Fruit fly (Drosophila melanogaster): Measurements from ENCODE around the gene trp.

trp gene

dm6 chr3R:29875830-29876229 is 44.3 kb downstream of the trp start:
- peak; percentile 73 for TF ChIP-seq lz (GFP tag; optimal IDR thresholded peaks at IDR 0.05)
- no peak for TF ChIP-seq svp (GFP tag)
- peak; percentile 80 for TF ChIP-seq OdsH (GFP tag; optimal IDR thresholded peaks at IDR 0.05)
- peak; percentile 67 for TF ChIP-seq CG10669 (GFP tag; optimal IDR thresholded peaks at IDR 0.05)
- TF ChIP-seq esn (GFP tag; optimal IDR thresholded peaks at IDR 0.05): peak; percentile 82
- TF ChIP-seq CG11902 (GFP tag; optimal IDR thresholded peaks at IDR 0.05): peak; percentile 25
- TF ChIP-seq CG4318 (GFP tag; optimal IDR thresholded peaks at IDR 0.05): no peak
- no peak for TF ChIP-seq Eip93F (GFP tag; optimal IDR thresholded peaks at IDR 0.05)
- 0 out of 2 replicates have a peak, but pooled peaks have one; percentile 34 for TF ChIP-seq Gug (GFP tag; IDR thresholded peaks at IDR 0.05)
- TF ChIP-seq Blimp-1 (GFP tag; optimal IDR thresholded peaks at IDR 0.05): peak; percentile 7
- peak; percentile 84 for TF ChIP-seq CG6276 (GFP tag; optimal IDR thresholded peaks at IDR 0.05)
- peak; percentile 79 for TF ChIP-seq Met (GFP tag; optimal IDR thresholded peaks at IDR 0.05)
- peak; percentile 62 for TF ChIP-seq CG31627 (GFP tag; optimal IDR thresholded peaks at IDR 0.05)
- peak; percentile 49 for TF ChIP-seq CG3032 (tag; optimal IDR thresholded peaks at IDR 0.05)
- peak; percentile 96 for TF ChIP-seq Eip78C (GFP tag)
- no peak for TF ChIP-seq CG6854 (GFP tag; optimal IDR thresholded peaks at IDR 0.05)
- peak; percentile 71 for TF ChIP-seq Sox14 (GFP tag; optimal IDR thresholded peaks at IDR 0.05)
- TF ChIP-seq dsx (GFP tag; optimal IDR thresholded peaks at IDR 0.05; ENCODE audit: poor library complexity, severe bottlenecking): peak; percentile 21
- TF ChIP-seq CG10631 (GFP tag; optimal IDR thresholded peaks at IDR 0.05): peak; percentile 75
- TF ChIP-seq CG8119 (GFP tag; IDR thresholded peaks at IDR 0.05): peak; percentile 85
- TF ChIP-seq fd59A (GFP tag; optimal IDR thresholded peaks at IDR 0.05): peak; percentile 65
- peak; percentile 56 for TF ChIP-seq spab (GFP tag; optimal IDR thresholded peaks at IDR 0.05)
- TF ChIP-seq CG6792 (GFP tag; optimal IDR thresholded peaks at IDR 0.05): peak; percentile 71
- peak; percentile 84 for TF ChIP-seq CG15336 (GFP tag; IDR thresholded peaks at IDR 0.05)
- TF ChIP-seq CG9139 (GFP tag; optimal IDR thresholded peaks at IDR 0.05): peak; percentile 61
- peak; percentile 68 for TF ChIP-seq Hr39 (GFP tag; optimal IDR thresholded peaks at IDR 0.05)
- peak; percentile 72 for TF ChIP-seq CG34406 (GFP tag; optimal IDR thresholded peaks at IDR 0.05)
- peak; percentile 66 for TF ChIP-seq CG8632 (GFP tag; optimal IDR thresholded peaks at IDR 0.05)
- TF ChIP-seq topi (GFP tag; optimal IDR thresholded peaks at IDR 0.05): peak; percentile 74
- peak; percentile 78 for TF ChIP-seq Sox102F (GFP tag; optimal IDR thresholded peaks at IDR 0.05)
- peak; percentile 21 for TF ChIP-seq vri (GFP tag; optimal IDR thresholded peaks at IDR 0.05)
- peak; percentile 57 for TF ChIP-seq Sox15 (GFP tag; optimal IDR thresholded peaks at IDR 0.05)
- TF ChIP-seq CG6808 (GFP tag; optimal IDR thresholded peaks at IDR 0.05): peak; percentile 58
- TF ChIP-seq Eip75B (GFP tag; optimal IDR thresholded peaks at IDR 0.05): peak; percentile 75
- no peak for TF ChIP-seq CG7368 (GFP tag; optimal IDR thresholded peaks at IDR 0.05)
- TF ChIP-seq Ets96B (tag; optimal IDR thresholded peaks at IDR 0.05): peak; percentile 72
- TF ChIP-seq CG11294 (GFP tag; IDR thresholded peaks at IDR 0.05): no peak; the same call in 1 of the 2 replicates
- peak; percentile 73 for TF ChIP-seq CG3919 (GFP tag; optimal IDR thresholded peaks at IDR 0.05)
- peak; percentile 59 for TF ChIP-seq Lpt (GFP tag; optimal IDR thresholded peaks at IDR 0.05)
- peak; percentile 56 for TF ChIP-seq CG16779 (tag; optimal IDR thresholded peaks at IDR 0.05)
- TF ChIP-seq net (GFP tag; optimal IDR thresholded peaks at IDR 0.05): peak; percentile 80
- peak; percentile 75 for TF ChIP-seq achi (GFP tag; optimal IDR thresholded peaks at IDR 0.05)
- TF ChIP-seq Hr4 (GFP tag; optimal IDR thresholded peaks at IDR 0.05): peak; percentile 89
- no peak for TF ChIP-seq Smox (GFP tag; optimal IDR thresholded peaks at IDR 0.05)
- peak; percentile 57 for TF ChIP-seq Ets21C (GFP tag; optimal IDR thresholded peaks at IDR 0.05)
- no peak for TF ChIP-seq fkh (GFP tag; optimal IDR thresholded peaks at IDR 0.05)
- TF ChIP-seq fd85E (GFP tag; optimal IDR thresholded peaks at IDR 0.05): no peak
- TF ChIP-seq dac (GFP tag; optimal IDR thresholded peaks at IDR 0.05): peak; percentile 76
- TF ChIP-seq eg (GFP tag; IDR thresholded peaks at IDR 0.05): no peak
- no peak for TF ChIP-seq Hr38 (GFP tag; optimal IDR thresholded peaks at IDR 0.05)
- peak; percentile 73 for TF ChIP-seq CG6163 (GFP tag; IDR thresholded peaks at IDR 0.05)
- peak; percentile 52 for TF ChIP-seq cyc (GFP tag; optimal IDR thresholded peaks at IDR 0.05)
- TF ChIP-seq CG32006 (GFP tag; optimal IDR thresholded peaks at IDR 0.05): peak; percentile 87

Measured in whole organism, prepupa.